Worm (Caenorhabditis elegans) whole organism, early embryonic: ENCODE results near the gene pdf-2.

Source experiments
- B0310.2 ChIP-seq: sonication (generic microtip); optimal IDR thresholded peaks from 2 replicates; lab custom pipeline; 2016; ENCODE audit warnings: mild to moderate bottlenecking, missing genetic modification characterization, missing compliant biosample characterization
- F13C5.2 ChIP-seq: sonication (generic microtip); optimal IDR thresholded peaks from 2 replicates; lab custom pipeline; 2017; ENCODE audit warnings: mild to moderate bottlenecking, missing genetic modification characterization, inconsistent platforms, missing compliant biosample characterization
- ama-1 ChIP-seq: fragments of 150-350 bp; optimal IDR thresholded peaks from 2 replicates; lab custom pipeline; 2014
- ceh-13 ChIP-seq: fragments of 200-800 bp; sonication (Bioruptor generic); optimal IDR thresholded peaks from 2 replicates; lab custom pipeline; 2018; ENCODE audit warnings: mild to moderate bottlenecking, missing genetic modification characterization, missing compliant biosample characterization
- ceh-36 ChIP-seq: sonication (generic microtip); optimal IDR thresholded peaks from 2 replicates; lab custom pipeline; 2016; ENCODE audit warnings: missing genetic modification characterization, inconsistent platforms, missing compliant biosample characterization
- flt-1 ChIP-seq: fragments of 200-800 bp; sonication (Bioruptor generic); IDR thresholded peaks from 2 replicates; pipeline ENCODE4 v1.3.6; 2022; ENCODE audit warnings: missing genetic modification characterization, missing compliant biosample characterization
- hmbx-1 ChIP-seq: sonication (generic microtip); optimal IDR thresholded peaks from 2 replicates; lab custom pipeline; 2016; ENCODE audit warnings: mild to moderate bottlenecking, missing genetic modification characterization, missing compliant biosample characterization
- hmg-4 ChIP-seq: fragments of 200-800 bp; sonication (Bioruptor generic); optimal IDR thresholded peaks from 2 replicates; lab custom pipeline; 2018; ENCODE audit warnings: mild to moderate bottlenecking, missing genetic modification characterization, missing compliant biosample characterization
- hnd-1 ChIP-seq: sonication (generic microtip); optimal IDR thresholded peaks from 2 replicates; lab custom pipeline; 2016; ENCODE audit warnings: missing genetic modification characterization, missing compliant biosample characterization
- scrt-1 ChIP-seq: fragments of 200-800 bp; sonication (Bioruptor generic); IDR thresholded peaks from 2 replicates; pipeline ENCODE4 v1.3.6; 2022; ENCODE audit warnings: missing genetic modification characterization, missing compliant biosample characterization
- sea-1 ChIP-seq: fragments of 200-800 bp; sonication (Bioruptor generic); conservative IDR thresholded peaks from 2 replicates; pipeline ENCODE4 v1.3.6; 2022; ENCODE audit warnings: missing genetic modification characterization, missing compliant biosample characterization
- tbx-11 ChIP-seq: fragments of 200-800 bp; sonication (Bioruptor generic); IDR thresholded peaks from 2 replicates; pipeline ENCODE4 v1.3.6; 2022; ENCODE audit warnings: missing genetic modification characterization, missing compliant biosample characterization
- tbx-37 ChIP-seq: fragments of 200-800 bp; sonication (Bioruptor generic); conservative IDR thresholded peaks from 2 replicates; pipeline ENCODE4 v1.3.6; 2022; ENCODE audit warnings: missing genetic modification reagents, missing genetic modification characterization, missing compliant biosample characterization

- TF ChIP-seq ceh-36 (tag; lab: Kevin White, UChicago) (no peak), flt-1 (GFP tag; lab: Robert Waterston, UW) (no peak), sea-1 (GFP tag; lab: Robert Waterston, UW) (no peak), F13C5.2 (no peak), ama-1 (no peak), hmg-4 (GFP tag; lab: Kevin White, UChicago) (no peak), hnd-1 (tag; lab: Kevin White, UChicago) (no peak), tbx-37 (GFP tag; lab: Robert Waterston, UW) (no peak), tbx-11 (GFP tag; lab: Robert Waterston, UW) (no peak), B0310.2 (no peak), hmbx-1 (tag; lab: Kevin White, UChicago) (no peak), ceh-13 (GFP tag; lab: Kevin White, UChicago) (no peak), scrt-1 (GFP tag; lab: Robert Waterston, UW) (no peak)
Measured at ce11 chrX:2180588-2180987, 17.4 kb downstream of the pdf-2 start, which contains the start of gene F48B9.1.
